Fruit fly (Drosophila melanogaster): ENCODE data around the gene zen2.

- TF ChIP-seq CG15710 (tag; optimal IDR thresholded peaks at IDR 0.05) (no peak), EcR (GFP tag; optimal IDR thresholded peaks at IDR 0.05) (no peak), CG4496 (GFP tag; IDR thresholded peaks at IDR 0.05) (no peak), Snoo (tag; optimal IDR thresholded peaks at IDR 0.05) (no peak), CG8301 (tag; optimal IDR thresholded peaks at IDR 0.05) (no peak), CG14655 (GFP tag; optimal IDR thresholded peaks at IDR 0.05) (no peak), gl (tag; optimal IDR thresholded peaks at IDR 0.05) (no peak), D1 (tag; optimal IDR thresholded peaks at IDR 0.05) (no peak)
These were observed 40.2 kb downstream of the zen2 start, which contains the start of gene Ccp84Aa for dm6 chr3R:6703784-6704183.

Measured in whole organism, pupa.